Worm (Caenorhabditis elegans) whole organism, midembryonic: ENCODE data around the gene ZC262.13.

Experiments
- T22C8.4 ChIP-seq: fragments of 200-800 bp; sonication (Bioruptor generic); IDR thresholded peaks from 2 replicates; pipeline ENCODE4 v1.3.6; 2022; ENCODE audit warnings: missing genetic modification characterization, missing compliant biosample characterization
- cog-1 ChIP-seq: sonication (generic microtip); optimal IDR thresholded peaks from 2 replicates; lab custom pipeline; 2016; ENCODE audit warnings: missing genetic modification characterization, missing compliant biosample characterization
- flt-1 ChIP-seq: fragments of 200-800 bp; sonication (Bioruptor generic); IDR thresholded peaks from 2 replicates; pipeline ENCODE4 v1.3.6; 2022; ENCODE audit warnings: missing genetic modification characterization, missing compliant biosample characterization
- klf-2 ChIP-seq: fragments of 200-800 bp; sonication (Bioruptor generic); conservative IDR thresholded peaks from 2 replicates; pipeline ENCODE4 v1.3.6; 2022; ENCODE audit warnings: missing genetic modification reagents, missing genetic modification characterization, missing compliant biosample characterization
- med-1 ChIP-seq: sonication (generic microtip); optimal IDR thresholded peaks from 2 replicates; lab custom pipeline; 2017; ENCODE audit warnings: missing genetic modification characterization, mild to moderate bottlenecking, missing compliant biosample characterization, antibody characterized with exemption, missing genetic modification reagents; ENCODE audit not compliant: insufficient read depth
- tab-1 ChIP-seq: fragments of 200-800 bp; sonication (Bioruptor generic); IDR thresholded peaks from 2 replicates; pipeline ENCODE4 v1.3.6; 2022; ENCODE audit warnings: missing genetic modification characterization, missing compliant biosample characterization

- TF ChIP-seq T22C8.4 (no peak), cog-1 (tag; lab: Kevin White, UChicago) (no peak), med-1 (GFP tag; lab: Kevin White, UChicago) (no peak), tab-1 (GFP tag; lab: Robert Waterston, UW) (no peak), flt-1 (GFP tag; lab: Robert Waterston, UW) (no peak), klf-2 (GFP tag; lab: Robert Waterston, UW) (no peak)
Measured at ce11 chrIII:8305304-8305703, 20.7 kb upstream of the ZC262.13 start.
